Worm (Caenorhabditis elegans) whole organism, early embryonic: ENCODE results near the gene F18A11.2.

Source experiments
- ets-7 ChIP-seq: sonication (generic microtip); optimal IDR thresholded peaks from 2 replicates; lab custom pipeline; 2016; ENCODE audit warnings: missing genotype, missing genetic modification characterization, missing compliant biosample characterization
- pes-1 ChIP-seq: fragments of 200-800 bp; sonication (Bioruptor generic); IDR thresholded peaks from 2 replicates; pipeline ENCODE4 v1.3.6; 2022; ENCODE audit warnings: missing genetic modification reagents, missing genetic modification characterization, missing compliant biosample characterization
- sea-1 ChIP-seq: fragments of 200-800 bp; sonication (Bioruptor generic); conservative IDR thresholded peaks from 2 replicates; pipeline ENCODE4 v1.3.6; 2022; ENCODE audit warnings: missing genetic modification characterization, missing compliant biosample characterization
- tra-4 ChIP-seq: sonication (generic microtip); optimal IDR thresholded peaks from 2 replicates; lab custom pipeline; 2017; ENCODE audit warnings: missing genetic modification characterization, missing compliant biosample characterization

ce11 chrII:12991594-12991993 is 39.9 kb upstream of the F18A11.2 start:
- TF ChIP-seq sea-1 (GFP tag; lab: Robert Waterston, UW) = no peak
- TF ChIP-seq pes-1 (GFP tag; lab: Robert Waterston, UW) = no peak
- TF ChIP-seq ets-7 (tag; lab: Kevin White, UChicago) = no peak
- no peak for TF ChIP-seq tra-4 (tag; lab: Kevin White, UChicago)
